Worm (Caenorhabditis elegans) whole organism, L1 larva: ENCODE results near the gene F37A8.5.

Experiments used
- C16A3.4 ChIP-seq: fragments of 150-350 bp; optimal IDR thresholded peaks from 2 replicates; lab custom pipeline; 2014; ENCODE audit warnings: missing biosample characterization, missing genetic modification characterization
- aha-1 ChIP-seq: fragments of 150-350 bp; optimal IDR thresholded peaks from 2 replicates; lab custom pipeline; 2014; ENCODE audit warnings: missing biosample characterization, missing genetic modification characterization
- ama-1 ChIP-seq: fragments of 150-350 bp; optimal IDR thresholded peaks from 2 replicates; lab custom pipeline; 2014
- ceh-88 ChIP-seq: fragments of 200-800 bp; sonication (Bioruptor generic); IDR thresholded peaks from 2 replicates; pipeline ENCODE4 v1.3.6; 2022; ENCODE audit warnings: missing genetic modification characterization, missing compliant biosample characterization
- dsc-1 ChIP-seq: sonication (generic microtip); optimal IDR thresholded peaks from 2 replicates; lab custom pipeline; 2016; ENCODE audit warnings: mild to moderate bottlenecking, missing genetic modification characterization, missing compliant biosample characterization
- efl-1 ChIP-seq, 4 experiments: fragments of 150-350 bp; optimal IDR thresholded peaks in 3 of 4; peaks in 1 of 4; 1 replicate in 1 of 4; 2 replicates in 3 of 4; lab custom pipeline; 2014; ENCODE audit warnings: missing biosample characterization in 2 of 4, missing genetic modification characterization in 2 of 4, missing genetic modification reagents in 2 of 4
- egl-13 ChIP-seq: sonication (generic microtip); optimal IDR thresholded peaks from 2 replicates; lab custom pipeline; 2016; ENCODE audit warnings: missing genotype, missing genetic modification reagents, missing genetic modification characterization, missing compliant biosample characterization
- elt-2 ChIP-seq: sonication (generic microtip); optimal IDR thresholded peaks from 2 replicates; lab custom pipeline; 2016; ENCODE audit warnings: missing genetic modification characterization, mild to moderate bottlenecking, inconsistent platforms, missing compliant biosample characterization, missing genetic modification reagents
- elt-3 ChIP-seq, 6 experiments: fragments of 150-350 bp in 1 of 6; sonication (generic microtip); optimal IDR thresholded peaks; 2 replicates each; lab custom pipeline; 2017 to 2018; ENCODE audit warnings: missing biosample characterization in 6 of 6, missing genetic modification characterization in 6 of 6, inconsistent platforms in 1 of 6
- ets-5 ChIP-seq: fragments of 200-800 bp; sonication (Bioruptor generic); IDR thresholded peaks from 2 replicates; pipeline ENCODE4 v1.3.6; 2022; ENCODE audit warnings: missing genetic modification characterization, missing compliant biosample characterization
- fkh-10 ChIP-seq: sonication (generic microtip); optimal IDR thresholded peaks from 2 replicates; lab custom pipeline; 2017; ENCODE audit warnings: missing biosample characterization, missing genetic modification reagents, missing genetic modification characterization
- grh-1 ChIP-seq: fragments of 200-800 bp; sonication (Bioruptor generic); IDR thresholded peaks from 2 replicates; pipeline ENCODE4 v1.3.6; 2022; ENCODE audit warnings: missing genetic modification reagents, missing genetic modification characterization, missing compliant biosample characterization
- hlh-4 ChIP-seq: sonication (generic microtip); optimal IDR thresholded peaks from 2 replicates; lab custom pipeline; 2016; ENCODE audit warnings: mild to moderate bottlenecking, missing genetic modification characterization, missing compliant biosample characterization
- hpl-2 ChIP-seq: fragments of 150-350 bp; optimal IDR thresholded peaks from 2 replicates; lab custom pipeline; 2014; ENCODE audit warnings: missing biosample characterization, missing genetic modification reagents, missing genetic modification characterization
- irx-1 ChIP-seq: sonication (generic microtip); optimal IDR thresholded peaks from 2 replicates; lab custom pipeline; 2016; ENCODE audit warnings: missing genetic modification characterization, missing compliant biosample characterization
- isw-1 ChIP-seq: fragments of 200-800 bp; sonication (Bioruptor generic); IDR thresholded peaks from 2 replicates; pipeline ENCODE4 v1.3.6; 2022; ENCODE audit warnings: missing genetic modification characterization, missing compliant biosample characterization
- jun-1 ChIP-seq: fragments of 150-350 bp; optimal IDR thresholded peaks from 2 replicates; lab custom pipeline; 2014; ENCODE audit warnings: missing biosample characterization, missing genetic modification reagents, missing genetic modification characterization
- lin-14 ChIP-seq: fragments of 200-800 bp; sonication (Bioruptor generic); optimal IDR thresholded peaks from 2 replicates; lab custom pipeline; 2018; ENCODE audit warnings: mild to moderate bottlenecking, missing genetic modification characterization, moderate library complexity, missing compliant biosample characterization
- lin-15B ChIP-seq: fragments of 150-350 bp; sonication (generic microtip); optimal IDR thresholded peaks from 3 replicates; lab custom pipeline; 2014; ENCODE audit warnings: missing biosample characterization, missing genetic modification characterization
- lin-35 ChIP-seq, 2 experiments: fragments of 150-350 bp; optimal IDR thresholded peaks; 2 replicates each; lab custom pipeline; 2014; ENCODE audit warnings: missing biosample characterization in 2 of 2, missing genetic modification characterization in 2 of 2, missing genetic modification reagents in 2 of 2
- lin-39 ChIP-seq: fragments of 150-350 bp; optimal IDR thresholded peaks from 2 replicates; lab custom pipeline; 2014; ENCODE audit warnings: missing biosample characterization, missing genetic modification reagents, missing genetic modification characterization
- lir-3 ChIP-seq: sonication (generic microtip); optimal IDR thresholded peaks from 2 replicates; lab custom pipeline; 2016; ENCODE audit warnings: mild to moderate bottlenecking, missing genetic modification characterization, moderate library complexity, missing compliant biosample characterization; ENCODE audit not compliant: poor library complexity
- lsy-2 ChIP-seq, 2 experiments: fragments of 150-350 bp; optimal IDR thresholded peaks; 2 replicates each; lab custom pipeline; 2014; ENCODE audit warnings: missing biosample characterization in 2 of 2, missing genetic modification characterization in 2 of 2
- mdl-1 ChIP-seq, 2 experiments: fragments of 150-350 bp; optimal IDR thresholded peaks; 2 replicates each; lab custom pipeline; 2014 to 2017; ENCODE audit warnings: missing biosample characterization in 2 of 2, missing genetic modification characterization in 2 of 2, inconsistent platforms in 1 of 2
- nhr-12 ChIP-seq: sonication (generic microtip); optimal IDR thresholded peaks from 2 replicates; lab custom pipeline; 2017; ENCODE audit warnings: missing biosample characterization, missing genetic modification characterization
- nhr-19 ChIP-seq: fragments of 200-800 bp; sonication (Bioruptor generic); conservative IDR thresholded peaks from 2 replicates; pipeline ENCODE4 v1.3.6; 2022; ENCODE audit warnings: missing genetic modification characterization, missing compliant biosample characterization
- nhr-20 ChIP-seq: sonication (generic microtip); optimal IDR thresholded peaks from 2 replicates; lab custom pipeline; 2016; ENCODE audit warnings: mild to moderate bottlenecking, missing genetic modification characterization, missing compliant biosample characterization
- nhr-47 ChIP-seq: sonication (generic microtip); optimal IDR thresholded peaks from 2 replicates; lab custom pipeline; 2016; ENCODE audit warnings: mild to moderate bottlenecking, missing genetic modification characterization, moderate library complexity, missing compliant biosample characterization
- nhr-71 ChIP-seq: sonication (generic microtip); optimal IDR thresholded peaks from 2 replicates; lab custom pipeline; 2016; ENCODE audit warnings: mild to moderate bottlenecking, missing genetic modification characterization, moderate library complexity, missing compliant biosample characterization
- nhr-76 ChIP-seq: sonication (generic microtip); optimal IDR thresholded peaks from 2 replicates; lab custom pipeline; 2017; ENCODE audit warnings: missing biosample characterization, missing genetic modification characterization
- nhr-77 ChIP-seq: fragments of 150-350 bp; optimal IDR thresholded peaks from 2 replicates; lab custom pipeline; 2014; ENCODE audit warnings: missing biosample characterization, missing genetic modification characterization
- nhr-85 ChIP-seq: sonication (generic microtip); peaks from one replicate; lab custom pipeline; 2016; ENCODE audit warnings: missing genetic modification characterization, inconsistent platforms, missing compliant biosample characterization
- nhr-90 ChIP-seq: sonication (generic microtip); optimal IDR thresholded peaks from 2 replicates; lab custom pipeline; 2016; ENCODE audit warnings: mild to moderate bottlenecking, missing genetic modification characterization, missing compliant biosample characterization; ENCODE audit not compliant: poor library complexity
- pax-3 ChIP-seq: fragments of 200-800 bp; sonication (Bioruptor generic); optimal IDR thresholded peaks from 2 replicates; lab custom pipeline; 2018; ENCODE audit warnings: mild to moderate bottlenecking, missing genetic modification characterization, moderate library complexity, missing compliant biosample characterization
- rnt-1 ChIP-seq: sonication (generic microtip); optimal IDR thresholded peaks from 2 replicates; lab custom pipeline; 2016; ENCODE audit warnings: mild to moderate bottlenecking, missing genetic modification characterization, moderate library complexity, missing compliant biosample characterization
- skn-1 ChIP-seq: fragments of 150-350 bp; optimal IDR thresholded peaks from 2 replicates; lab custom pipeline; 2014; ENCODE audit warnings: missing biosample characterization, missing genetic modification characterization
- snpc-4 ChIP-seq: fragments of 150-350 bp; optimal IDR thresholded peaks from 2 replicates; lab custom pipeline; 2014; ENCODE audit warnings: missing biosample characterization, missing genetic modification characterization
- snu-23 ChIP-seq: sonication (generic microtip); optimal IDR thresholded peaks from 2 replicates; lab custom pipeline; 2016; ENCODE audit warnings: missing genetic modification characterization, missing compliant biosample characterization
- sox-4 ChIP-seq: sonication (generic microtip); optimal IDR thresholded peaks from 2 replicates; lab custom pipeline; 2016; ENCODE audit warnings: missing genetic modification characterization, missing compliant biosample characterization
- tbx-2 ChIP-seq: sonication (generic microtip); optimal IDR thresholded peaks from 2 replicates; lab custom pipeline; 2016; ENCODE audit warnings: missing genetic modification characterization, missing compliant biosample characterization
- tlp-1 ChIP-seq: fragments of 150-350 bp; optimal IDR thresholded peaks from 2 replicates; lab custom pipeline; 2014; ENCODE audit warnings: missing biosample characterization, missing genetic modification characterization
- unc-30 ChIP-seq: sonication (generic microtip); optimal IDR thresholded peaks from 2 replicates; lab custom pipeline; 2017; ENCODE audit warnings: missing biosample characterization, missing genetic modification characterization
- vab-15 ChIP-seq: sonication (generic microtip); optimal IDR thresholded peaks from 2 replicates; lab custom pipeline; 2017; ENCODE audit warnings: missing genotype, mild to moderate bottlenecking, missing genetic modification characterization, missing compliant biosample characterization
- zag-1 ChIP-seq: fragments of 150-350 bp; optimal IDR thresholded peaks from 2 replicates; lab custom pipeline; 2014; ENCODE audit warnings: missing biosample characterization, missing genetic modification characterization
- ztf-11 ChIP-seq, 2 experiments: sonication (generic microtip); optimal IDR thresholded peaks; 2 replicates each; lab custom pipeline; 2016 to 2017; ENCODE audit warnings: missing genetic modification characterization in 2 of 2, missing biosample characterization in 1 of 2, missing compliant biosample characterization in 1 of 2

The F37A8.5 gene

ce11 chrIII:4005446-4006192 is 49.2 kb downstream of the F37A8.5 start, which contains the start of gene pxd-1:
Gene pxd-1, plus strand, starts transcription at chrIII:4006142.
- TF ChIP-seq grh-1 (GFP tag; lab: Robert Waterston, UW) = no peak
- TF ChIP-seq ztf-11 (tag; optimal IDR thresholded peaks at IDR 0.05; lab: Kevin White, UChicago) = no peak
- TF ChIP-seq ets-5 (GFP tag; lab: Robert Waterston, UW) = no peak
- TF ChIP-seq nhr-47 = no peak
- TF ChIP-seq nhr-77 (tag; lab: Kevin White, UChicago) = no peak
- no peak for TF ChIP-seq sox-4 (tag; lab: Kevin White, UChicago)
- no peak for TF ChIP-seq jun-1
- TF ChIP-seq snu-23 (GFP tag; lab: Kevin White, UChicago) = peak; percentile 18
- TF ChIP-seq nhr-71 (tag; lab: Kevin White, UChicago) = peak; percentile 55
- no peak for TF ChIP-seq lin-39 (tag; lab: Kevin White, UChicago)
- 0 out of 2 replicates have a peak, but pooled peaks have one; percentile 3 for TF ChIP-seq nhr-19 (GFP tag; lab: Robert Waterston, UW)
- TF ChIP-seq nhr-12 = no peak
- no peak for TF ChIP-seq elt-3 (tag; optimal IDR thresholded peaks at IDR 0.05; lab: Kevin White, UChicago)
- TF ChIP-seq lin-35 (GFP tag; optimal IDR thresholded peaks at IDR 0.05; lab: Kevin White, UChicago) = peak; percentile 5 to 8
- no peak for TF ChIP-seq mdl-1 (tag; optimal IDR thresholded peaks at IDR 0.05; lab: Kevin White, UChicago)
- TF ChIP-seq unc-30 = no peak
- no peak for TF ChIP-seq elt-2
- no peak for TF ChIP-seq tlp-1
- TF ChIP-seq nhr-90 (tag; lab: Kevin White, UChicago) = no peak
- no peak for TF ChIP-seq nhr-20 (tag; lab: Kevin White, UChicago)
- TF ChIP-seq lin-14 (GFP tag; lab: Kevin White, UChicago) = peak; percentile 78
- no peak for TF ChIP-seq lir-3 (tag; lab: Kevin White, UChicago)
- TF ChIP-seq hlh-4 (tag; lab: Kevin White, UChicago) = no peak
- peak; percentile 4 to 37 for TF ChIP-seq lsy-2 (tag; optimal IDR thresholded peaks at IDR 0.05; lab: Kevin White, UChicago)
- TF ChIP-seq vab-15 = peak; percentile 37
- no peak for TF ChIP-seq hpl-2 (GFP tag; lab: Kevin White, UChicago)
- TF ChIP-seq isw-1 (GFP tag; lab: Robert Waterston, UW) = no peak
- no peak for TF ChIP-seq aha-1 (tag; lab: Kevin White, UChicago)
- TF ChIP-seq lin-15B (tag; lab: Kevin White, UChicago) = no peak
- TF ChIP-seq egl-13 (tag; lab: Kevin White, UChicago) = no peak
- no peak for TF ChIP-seq C16A3.4 (tag; lab: Kevin White, UChicago)
- peak; percentile 12 for TF ChIP-seq irx-1 (tag; lab: Kevin White, UChicago)
- TF ChIP-seq dsc-1 = peak; percentile 31
- TF ChIP-seq rnt-1 = peak; percentile 58
- TF ChIP-seq pax-3 (tag; lab: Kevin White, UChicago) = no peak
- no peak for TF ChIP-seq ceh-88 (GFP tag; lab: Robert Waterston, UW)
- TF ChIP-seq nhr-85 (tag; lab: Kevin White, UChicago) = peak; percentile 13
- TF ChIP-seq snpc-4 = no peak
- no peak for TF ChIP-seq ama-1 (lab: Kevin White, UChicago)
- TF ChIP-seq zag-1 = no peak
- no peak for TF ChIP-seq efl-1 (optimal IDR thresholded peaks at IDR 0.05; lab: Kevin White, UChicago)
- no peak for TF ChIP-seq efl-1 (GFP tag; optimal IDR thresholded peaks at IDR 0.05 in 1 of 2; lab: Kevin White, UChicago)
- TF ChIP-seq nhr-76 (tag; lab: Kevin White, UChicago) = no peak
- TF ChIP-seq fkh-10 (GFP tag; lab: Kevin White, UChicago) = peak; percentile 56
- TF ChIP-seq skn-1 = peak; percentile 4
- TF ChIP-seq tbx-2 (tag; lab: Kevin White, UChicago) = no peak
- TF ChIP-seq, all 84 proteins: peak for 13
